Fruit fly (Drosophila melanogaster): ENCODE data around the gene Mcm7.
A peak's percentile ranks its signal among the peaks of the same experiment; 100 is the strongest.

The Mcm7 gene

dm6 chr3L:8891167-8891618, at the start of gene Mcm7 (continued):
- TF ChIP-seq Dref (GFP tag; IDR thresholded peaks at IDR 0.05), result peak; percentile 39; the same call in 1 of the 2 replicates
- TF ChIP-seq Oaz (GFP tag; IDR thresholded peaks at IDR 0.05), result no peak
- TF ChIP-seq CG14710 (tag; optimal IDR thresholded peaks at IDR 0.05), result peak; percentile 66
- no peak for TF ChIP-seq CG3065 (GFP tag; optimal IDR thresholded peaks at IDR 0.05)
- no peak for TF ChIP-seq hb (GFP tag; IDR thresholded peaks at IDR 0.05; ENCODE audit: partially characterized antibody)
- TF ChIP-seq ap (GFP tag; IDR thresholded peaks at IDR 0.05), result no peak
- TF ChIP-seq Doc2 (GFP tag; IDR thresholded peaks at IDR 0.05), result no peak
- TF ChIP-seq CG4820 (GFP tag; optimal IDR thresholded peaks at IDR 0.05), result no peak
- TF ChIP-seq corto (GFP tag; optimal IDR thresholded peaks at IDR 0.05), result no peak
- no peak for TF ChIP-seq CG15011 (GFP tag; optimal IDR thresholded peaks at IDR 0.05)
- peak; percentile 77 for TF ChIP-seq Lhr (GFP tag; optimal IDR thresholded peaks at IDR 0.05)
- peak; percentile 72 for TF ChIP-seq CTCF (GFP tag; optimal IDR thresholded peaks at IDR 0.05)
- no peak for TF ChIP-seq CG8924 (tag; optimal IDR thresholded peaks at IDR 0.05)
- TF ChIP-seq wdn (GFP tag; IDR thresholded peaks at IDR 0.05), result no peak
- peak in 1 of 2 experiments; percentile 98 for TF ChIP-seq Pdp1 (GFP tag; optimal IDR thresholded peaks at IDR 0.05)
- no peak for TF ChIP-seq Rx (GFP tag; IDR thresholded peaks at IDR 0.05)
- no peak for TF ChIP-seq fru (optimal IDR thresholded peaks at IDR 0.05)
- no peak for TF ChIP-seq pb (GFP tag; optimal IDR thresholded peaks at IDR 0.05)
- no peak for TF ChIP-seq Mes4 (GFP tag; optimal IDR thresholded peaks at IDR 0.05)
- no peak for TF ChIP-seq Hand (GFP tag; optimal IDR thresholded peaks at IDR 0.05)
- TF ChIP-seq schlank (tag; optimal IDR thresholded peaks at IDR 0.05), result no peak
- no peak for TF ChIP-seq NFAT (GFP tag; IDR thresholded peaks at IDR 0.05)
- no peak for TF ChIP-seq CG3163 (GFP tag; optimal IDR thresholded peaks at IDR 0.05)
- TF ChIP-seq Dp (GFP tag; optimal IDR thresholded peaks at IDR 0.05), result peak; percentile 88
- TF ChIP-seq CG12942 (GFP tag; optimal IDR thresholded peaks at IDR 0.05), result no peak
- TF ChIP-seq Taf1 (GFP tag; IDR thresholded peaks at IDR 0.05), result no peak
- TF ChIP-seq CG6683 (GFP tag; optimal IDR thresholded peaks at IDR 0.05), result no peak
- TF ChIP-seq Hmx (GFP tag; optimal IDR thresholded peaks at IDR 0.05), result no peak
- no peak for TF ChIP-seq CG15479 (GFP tag; optimal IDR thresholded peaks at IDR 0.05)
- no peak for TF ChIP-seq Asciz (GFP tag; optimal IDR thresholded peaks at IDR 0.05)
- no peak for TF ChIP-seq Deaf1 (tag; optimal IDR thresholded peaks at IDR 0.05)
- no peak for TF ChIP-seq chinmo (GFP tag; IDR thresholded peaks at IDR 0.05; ENCODE audit: partially characterized antibody)
- TF ChIP-seq Max (GFP tag; optimal IDR thresholded peaks at IDR 0.05), result no peak
- no peak for TF ChIP-seq CG4854 (GFP tag; optimal IDR thresholded peaks at IDR 0.05)
- TF ChIP-seq pnt (GFP tag; optimal IDR thresholded peaks at IDR 0.05), result no peak
- no peak for TF ChIP-seq CG12659 (GFP tag; optimal IDR thresholded peaks at IDR 0.05)
- TF ChIP-seq CG34376 (GFP tag; optimal IDR thresholded peaks at IDR 0.05), result no peak
- no peak for TF ChIP-seq Med (GFP tag)
- TF ChIP-seq CG32767 (GFP tag; IDR thresholded peaks at IDR 0.05), result no peak
- peak; percentile 22 for TF ChIP-seq sens (GFP tag)
- no peak for TF ChIP-seq CG1603 (tag; optimal IDR thresholded peaks at IDR 0.05)
- no peak for TF ChIP-seq CG12236 (GFP tag; optimal IDR thresholded peaks at IDR 0.05)
- TF ChIP-seq disco-r (GFP tag; optimal IDR thresholded peaks at IDR 0.05), result no peak
- TF ChIP-seq CG18599 (GFP tag; optimal IDR thresholded peaks at IDR 0.05), result no peak
- no peak for TF ChIP-seq CG30020 (tag; optimal IDR thresholded peaks at IDR 0.05)
- no peak for TF ChIP-seq slou (GFP tag; optimal IDR thresholded peaks at IDR 0.05)
- no peak for TF ChIP-seq Dad (GFP tag; optimal IDR thresholded peaks at IDR 0.05)
- TF ChIP-seq hth (optimal IDR thresholded peaks at IDR 0.05), result no peak
- no peak for TF ChIP-seq CG12219 (GFP tag; optimal IDR thresholded peaks at IDR 0.05)
- peak; percentile 43 for TF ChIP-seq Ets97D (GFP tag; optimal IDR thresholded peaks at IDR 0.05)
- TF ChIP-seq Blimp-1 (GFP tag; optimal IDR thresholded peaks at IDR 0.05), result no peak
- TF ChIP-seq salm (tag; optimal IDR thresholded peaks at IDR 0.05), result no peak
- TF ChIP-seq CG13894 (tag; optimal IDR thresholded peaks at IDR 0.05), result no peak
